Worm (Caenorhabditis elegans) whole organism, L4 larva: ENCODE data around the gene catp-6.

ENCODE experiments used
- D1046.2 ChIP-seq: fragments of 200-800 bp; sonication (Bioruptor generic); IDR thresholded peaks from 2 replicates; pipeline ENCODE4 v1.3.6; 2022; ENCODE audit warnings: missing genetic modification characterization, missing compliant biosample characterization
- R02D3.7 ChIP-seq: fragments of 150-350 bp; sonication (generic microtip); optimal IDR thresholded peaks from 3 replicates; lab custom pipeline; 2014; ENCODE audit warnings: missing biosample characterization, missing genetic modification characterization
- T20F7.1 ChIP-seq: fragments of 200-800 bp; sonication (Bioruptor generic); optimal IDR thresholded peaks from 2 replicates; lab custom pipeline; 2018; ENCODE audit warnings: mild to moderate bottlenecking, missing genetic modification characterization, missing compliant biosample characterization
- T26A8.4 ChIP-seq: fragments of 200-800 bp; sonication (Bioruptor generic); IDR thresholded peaks from 2 replicates; pipeline ENCODE4 v1.3.6; 2022; ENCODE audit warnings: missing genetic modification characterization, missing compliant biosample characterization
- Y5F2A.4 ChIP-seq: fragments of 200-800 bp; sonication (Bioruptor generic); optimal IDR thresholded peaks from 2 replicates; lab custom pipeline; 2018; ENCODE audit warnings: mild to moderate bottlenecking, missing genetic modification characterization, missing compliant biosample characterization
- aha-1 ChIP-seq: fragments of 150-350 bp; peaks from one replicate; lab custom pipeline; 2014; ENCODE audit warnings: missing biosample characterization, missing genetic modification characterization
- ama-1 ChIP-seq: fragments of 150-350 bp; optimal IDR thresholded peaks from 2 replicates; lab custom pipeline; 2014; ENCODE audit warnings: inconsistent platforms, mixed read lengths
- arid-1 ChIP-seq: fragments of 200-800 bp; sonication (Bioruptor generic); conservative IDR thresholded peaks from 2 replicates; pipeline ENCODE4 v1.3.6; 2022; ENCODE audit warnings: missing genetic modification reagents, missing genetic modification characterization, missing compliant biosample characterization
- attf-4 ChIP-seq: sonication (generic microtip); optimal IDR thresholded peaks from 3 replicates; lab custom pipeline; 2017; ENCODE audit warnings: missing biosample characterization, missing genetic modification characterization
- ceh-28 ChIP-seq: fragments of 150-350 bp; optimal IDR thresholded peaks from 2 replicates; lab custom pipeline; 2014; ENCODE audit warnings: missing biosample characterization, missing genetic modification reagents, missing genetic modification characterization
- ceh-44 ChIP-seq: fragments of 200-800 bp; sonication (Bioruptor generic); IDR thresholded peaks from 2 replicates; pipeline ENCODE4 v1.3.6; 2022; ENCODE audit warnings: missing genetic modification reagents, missing genetic modification characterization, missing compliant biosample characterization
- ceh-62 ChIP-seq: sonication (generic microtip); optimal IDR thresholded peaks from 2 replicates; lab custom pipeline; 2017; ENCODE audit warnings: missing biosample characterization, missing genetic modification characterization
- ces-1 ChIP-seq: fragments of 150-350 bp; sonication (generic microtip); optimal IDR thresholded peaks from 4 replicates; lab custom pipeline; 2014; ENCODE audit warnings: missing biosample characterization, missing genetic modification reagents, missing genetic modification characterization
- ctbp-1 ChIP-seq: fragments of 200-800 bp; sonication (Bioruptor generic); IDR thresholded peaks from 2 replicates; pipeline ENCODE4 v1.3.6; 2022; ENCODE audit warnings: missing genetic modification reagents, missing genetic modification characterization, missing compliant biosample characterization
- daf-12 ChIP-seq: fragments of 150-350 bp; optimal IDR thresholded peaks from 2 replicates; lab custom pipeline; 2014; ENCODE audit warnings: missing biosample characterization, missing genetic modification reagents, missing genetic modification characterization
- dpl-1 ChIP-seq: fragments of 150-350 bp; optimal IDR thresholded peaks from 2 replicates; lab custom pipeline; 2014; ENCODE audit warnings: missing biosample characterization, missing genetic modification reagents, missing genetic modification characterization
- duxl-1 ChIP-seq: sonication (generic microtip); optimal IDR thresholded peaks from 2 replicates; lab custom pipeline; 2016; ENCODE audit warnings: mild to moderate bottlenecking, missing genetic modification characterization, moderate library complexity, missing compliant biosample characterization; ENCODE audit not compliant: poor library complexity
- dve-1 ChIP-seq: sonication (generic microtip); optimal IDR thresholded peaks from 2 replicates; lab custom pipeline; 2017; ENCODE audit warnings: antibody characterized with exemption, mild to moderate bottlenecking, missing genetic modification characterization, missing compliant biosample characterization; ENCODE audit not compliant: insufficient read depth
- egl-27 ChIP-seq: sonication (generic microtip); optimal IDR thresholded peaks from 3 replicates; lab custom pipeline; 2017; ENCODE audit warnings: missing biosample characterization, missing genetic modification reagents, missing genetic modification characterization
- egl-43 ChIP-seq: fragments of 200-800 bp; sonication (Bioruptor generic); IDR thresholded peaks from 2 replicates; pipeline ENCODE4 v1.3.6; 2022; ENCODE audit warnings: missing genetic modification reagents, missing genetic modification characterization, missing compliant biosample characterization
- hif-1 ChIP-seq, 2 experiments: sonication (generic microtip); optimal IDR thresholded peaks; 2 replicates each; lab custom pipeline; 2016 to 2017; ENCODE audit warnings: missing compliant biosample characterization in 2 of 2, missing genetic modification characterization in 2 of 2, missing genetic modification reagents in 2 of 2, missing genotype in 2 of 2, mild to moderate bottlenecking in 1 of 2
- hlh-30 ChIP-seq: sonication (generic microtip); optimal IDR thresholded peaks from 2 replicates; lab custom pipeline; 2017; ENCODE audit warnings: antibody characterized with exemption, mild to moderate bottlenecking, missing genetic modification characterization, missing compliant biosample characterization; ENCODE audit not compliant: insufficient read depth
- hmg-1.1 ChIP-seq: fragments of 200-800 bp; sonication (Bioruptor generic); IDR thresholded peaks from 2 replicates; pipeline ENCODE4 v1.3.6; 2022; ENCODE audit warnings: missing genetic modification reagents, missing genetic modification characterization, missing compliant biosample characterization
- jun-1 ChIP-seq: fragments of 150-350 bp; optimal IDR thresholded peaks from 2 replicates; lab custom pipeline; 2014; ENCODE audit warnings: missing biosample characterization, missing genetic modification reagents, missing genetic modification characterization
- lin-29 ChIP-seq: fragments of 200-800 bp; sonication (Bioruptor generic); IDR thresholded peaks from 2 replicates; pipeline ENCODE4 v1.3.6; 2022; ENCODE audit warnings: missing genetic modification reagents, missing genetic modification characterization, missing compliant biosample characterization
- lin-38 ChIP-seq: fragments of 200-800 bp; sonication (Bioruptor generic); IDR thresholded peaks from 2 replicates; pipeline ENCODE4 v1.3.6; 2022; ENCODE audit warnings: missing genetic modification reagents, missing genetic modification characterization, missing compliant biosample characterization
- mep-1 ChIP-seq: fragments of 150-350 bp; sonication (generic microtip); optimal IDR thresholded peaks from 3 replicates; lab custom pipeline; 2014; ENCODE audit warnings: missing biosample characterization, missing genetic modification characterization
- mes-2 ChIP-seq: sonication (generic microtip); optimal IDR thresholded peaks from 2 replicates; lab custom pipeline; 2016; ENCODE audit warnings: missing genotype, mild to moderate bottlenecking, missing genetic modification characterization, missing compliant biosample characterization; ENCODE audit not compliant: poor library complexity, severe bottlenecking
- mxl-2 ChIP-seq: fragments of 200-800 bp; sonication (Bioruptor generic); conservative IDR thresholded peaks from 2 replicates; pipeline ENCODE4 v1.3.6; 2022; ENCODE audit warnings: missing genetic modification reagents, missing genetic modification characterization, missing compliant biosample characterization
- mxl-3 ChIP-seq: fragments of 200-800 bp; sonication (Bioruptor generic); optimal IDR thresholded peaks from 2 replicates; lab custom pipeline; 2018; ENCODE audit warnings: mild to moderate bottlenecking, missing genetic modification characterization, missing compliant biosample characterization
- nhr-10 ChIP-seq: fragments of 150-350 bp; optimal IDR thresholded peaks from 2 replicates; lab custom pipeline; 2014; ENCODE audit warnings: missing biosample characterization, missing genetic modification characterization
- nhr-237 ChIP-seq: sonication (generic microtip); optimal IDR thresholded peaks from 2 replicates; lab custom pipeline; 2017; ENCODE audit warnings: missing biosample characterization, missing genetic modification characterization
- nhr-28 ChIP-seq: fragments of 150-350 bp; optimal IDR thresholded peaks from 2 replicates; lab custom pipeline; 2014; ENCODE audit warnings: missing biosample characterization, missing genetic modification characterization
- nhr-48 ChIP-seq: sonication (generic microtip); optimal IDR thresholded peaks from 2 replicates; lab custom pipeline; 2016; ENCODE audit warnings: mild to moderate bottlenecking, missing genetic modification characterization, missing compliant biosample characterization
- nhr-6 ChIP-seq: fragments of 150-350 bp; optimal IDR thresholded peaks from 2 replicates; lab custom pipeline; 2014; ENCODE audit warnings: missing biosample characterization, missing genetic modification characterization
- nhr-77 ChIP-seq: fragments of 150-350 bp; optimal IDR thresholded peaks from 2 replicates; lab custom pipeline; 2014; ENCODE audit warnings: missing biosample characterization, missing genetic modification characterization
- pha-4 ChIP-seq, 2 experiments: fragments of 150-350 bp in 1 of 2; fragments of 200-800 bp in 1 of 2; sonication (Bioruptor generic) in 1 of 2; IDR thresholded peaks in 1 of 2; optimal IDR thresholded peaks in 1 of 2; 2 replicates each; pipeline versions ENCODE4 v1.3.6 to Lab custom; 2014 to 2022; ENCODE audit warnings: missing genetic modification characterization in 2 of 2, missing genetic modification reagents in 2 of 2, missing biosample characterization in 1 of 2, missing compliant biosample characterization in 1 of 2
- php-3 ChIP-seq: fragments of 200-800 bp; sonication (Bioruptor generic); IDR thresholded peaks from 2 replicates; pipeline ENCODE4 v1.3.6; 2022; ENCODE audit warnings: missing genetic modification reagents, missing genetic modification characterization, missing compliant biosample characterization
- pqm-1 ChIP-seq: sonication (generic microtip); optimal IDR thresholded peaks from 2 replicates; lab custom pipeline; 2017; ENCODE audit warnings: missing biosample characterization, missing genetic modification characterization
- sdz-12 ChIP-seq: fragments of 200-800 bp; sonication (Bioruptor generic); optimal IDR thresholded peaks from 2 replicates; lab custom pipeline; 2018; ENCODE audit warnings: mild to moderate bottlenecking, missing genetic modification characterization, missing compliant biosample characterization
- skn-1 ChIP-seq: fragments of 150-350 bp; optimal IDR thresholded peaks from 2 replicates; lab custom pipeline; 2014; ENCODE audit warnings: missing biosample characterization, missing genetic modification characterization
- snpc-1.2 ChIP-seq: fragments of 200-800 bp; sonication (Bioruptor generic); IDR thresholded peaks from 2 replicates; pipeline ENCODE4 v1.3.6; 2022; ENCODE audit warnings: missing genetic modification reagents, missing genetic modification characterization, missing compliant biosample characterization
- tra-1 ChIP-seq: fragments of 200-800 bp; sonication (Bioruptor generic); IDR thresholded peaks from 2 replicates; pipeline ENCODE4 v1.3.6; 2022; ENCODE audit warnings: missing genetic modification reagents, missing genetic modification characterization, missing compliant biosample characterization
- zip-11 ChIP-seq: fragments of 200-800 bp; sonication (Bioruptor generic); IDR thresholded peaks from 2 replicates; pipeline ENCODE4 v1.3.6; 2022; ENCODE audit warnings: missing genetic modification characterization, missing compliant biosample characterization
- zip-2 ChIP-seq: fragments of 150-350 bp; optimal IDR thresholded peaks from 2 replicates; lab custom pipeline; 2014; ENCODE audit warnings: missing biosample characterization, missing genetic modification characterization
- ztf-7 ChIP-seq: fragments of 150-350 bp; optimal IDR thresholded peaks from 2 replicates; lab custom pipeline; 2014; ENCODE audit warnings: missing biosample characterization, missing genetic modification characterization

catp-6 gene

ce11 chrIV:9815432-9815831 is 8.9 kb downstream of the catp-6 start, which contains the start of gene egl-20:
Gene egl-20, minus strand, starts transcription at chrIV:9815532.
- TF ChIP-seq lin-29 (no peak), pqm-1 (tag; lab: Kevin White, UChicago) (no peak), mes-2 (tag; lab: Kevin White, UChicago) (no peak), tra-1 (GFP tag; lab: Robert Waterston, UW) (no peak)

- TF ChIP-seq aha-1 (tag; lab: Kevin White, UChicago), result peak; percentile 63
- no peak for TF ChIP-seq zip-11 (GFP tag; lab: Robert Waterston, UW)
- TF ChIP-seq, all 104 proteins: peak for 1
Observed at ce11 chrIV:9811487-9811886, 12.9 kb downstream of the catp-6 start.

ce11 chrIV:9810633-9811032 is 13.7 kb downstream of the catp-6 start, which contains the start of gene dct-15:
Gene dct-15, minus strand, starts transcription at chrIV:9810733.
- TF ChIP-seq ces-1 (no peak), pha-4 (GFP tag; IDR thresholded peaks at IDR 0.05; lab: Robert Waterston, UW) (no peak), pha-4 (tag; optimal IDR thresholded peaks at IDR 0.05; lab: Kevin White, UChicago) (no peak), R02D3.7 (no peak), egl-43 (GFP tag; lab: Robert Waterston, UW) (no peak), daf-12 (tag; lab: Kevin White, UChicago) (no peak), jun-1 (tag; lab: Kevin White, UChicago) (no peak), attf-4 (tag; lab: Kevin White, UChicago) (no peak), nhr-77 (tag; lab: Kevin White, UChicago) (no peak), dve-1 (tag; lab: Kevin White, UChicago) (no peak), T20F7.1 (GFP tag; lab: Kevin White, UChicago) (no peak), nhr-28 (tag; lab: Kevin White, UChicago) (no peak), ceh-44 (GFP tag; lab: Robert Waterston, UW) (no peak), ceh-62 (tag; lab: Kevin White, UChicago) (no peak), hif-1 (tag; optimal IDR thresholded peaks at IDR 0.05; lab: Kevin White, UChicago) (no peak), ceh-28 (tag; lab: Kevin White, UChicago) (no peak)

- TF ChIP-seq ctbp-1 (GFP tag; lab: Robert Waterston, UW), result no peak
- TF ChIP-seq nhr-48 (tag; lab: Kevin White, UChicago), result peak; percentile 43
- TF ChIP-seq snpc-1.2 (GFP tag; lab: Robert Waterston, UW), result no peak
- TF ChIP-seq egl-27 (tag; lab: Kevin White, UChicago), result no peak
- TF ChIP-seq dpl-1 (GFP tag; lab: Kevin White, UChicago), result peak; percentile 3
- no peak for TF ChIP-seq Y5F2A.4 (GFP tag; lab: Kevin White, UChicago)
- TF ChIP-seq nhr-6, result peak; percentile 24
- TF ChIP-seq hmg-1.1 (GFP tag; lab: Robert Waterston, UW), result no peak
- TF ChIP-seq daf-12 (tag; lab: Kevin White, UChicago), result no peak
- TF ChIP-seq lin-38 (GFP tag; lab: Robert Waterston, UW), result 0 out of 2 replicates have a peak, but pooled peaks have one; percentile 28
- TF ChIP-seq T26A8.4 (GFP tag; lab: Robert Waterston, UW), result 0 out of 2 replicates have a peak, but pooled peaks have one; percentile 19
- TF ChIP-seq skn-1 (tag; lab: Kevin White, UChicago), result no peak
- TF ChIP-seq hlh-30 (tag; lab: Kevin White, UChicago), result peak; percentile 87
- no peak for TF ChIP-seq nhr-10 (tag; lab: Kevin White, UChicago)
- no peak for TF ChIP-seq mxl-2 (GFP tag; lab: Robert Waterston, UW)
- peak; percentile 79 for TF ChIP-seq mep-1 (tag; lab: Kevin White, UChicago)
- peak; percentile 49 for TF ChIP-seq T20F7.1 (GFP tag; lab: Kevin White, UChicago)
- peak; percentile 40; the same call in 1 of the 2 replicates for TF ChIP-seq php-3 (GFP tag; lab: Robert Waterston, UW)
- TF ChIP-seq duxl-1, result no peak
- no peak for TF ChIP-seq arid-1
- TF ChIP-seq sdz-12 (GFP tag; lab: Kevin White, UChicago), result no peak
- TF ChIP-seq aha-1 (tag; lab: Kevin White, UChicago), result no peak
- no peak for TF ChIP-seq zip-2 (tag; lab: Kevin White, UChicago)
- TF ChIP-seq ztf-7, result no peak
- no peak for TF ChIP-seq nhr-237 (tag; lab: Kevin White, UChicago)
- TF ChIP-seq mxl-3 (GFP tag; lab: Kevin White, UChicago), result peak; percentile 64
- no peak for TF ChIP-seq D1046.2
- no peak for TF ChIP-seq ama-1
Observed at ce11 chrIV:9803544-9803943, 20.8 kb downstream of the catp-6 start.
